Fruit fly (Drosophila melanogaster): Measurements from ENCODE around the gene CG13722.

The CG13722 gene

dm6 chr3L:4521809-4522208, 31.0 kb upstream of the CG13722 start (continued):
- no peak for TF ChIP-seq stwl (tag; optimal IDR thresholded peaks at IDR 0.05)
- no peak for TF ChIP-seq peb (GFP tag; IDR thresholded peaks at IDR 0.05)
- TF ChIP-seq bowl (GFP tag; IDR thresholded peaks at IDR 0.05): peak; percentile 29; the same call in 1 of the 2 replicates
- no peak for TF ChIP-seq Hr51 (GFP tag; optimal IDR thresholded peaks at IDR 0.05)
- TF ChIP-seq lola (GFP tag; optimal IDR thresholded peaks at IDR 0.05): no peak
- TF ChIP-seq CG1603 (tag; optimal IDR thresholded peaks at IDR 0.05): peak; percentile 20
- TF ChIP-seq ssp (GFP tag; IDR thresholded peaks at IDR 0.05): no peak
- peak; percentile 63; the same call in 1 of the 3 replicates for TF ChIP-seq dysf (GFP tag; IDR thresholded peaks at IDR 0.05)
- no peak for TF ChIP-seq Aef1 (GFP tag; IDR thresholded peaks at IDR 0.05)
- no peak for TF ChIP-seq CG31224 (GFP tag; IDR thresholded peaks at IDR 0.05)
- no peak for TF ChIP-seq Oaz (GFP tag; IDR thresholded peaks at IDR 0.05)
- no peak for TF ChIP-seq tin (GFP tag; optimal IDR thresholded peaks at IDR 0.05)
- no peak for TF ChIP-seq CG8290 (GFP tag; optimal IDR thresholded peaks at IDR 0.05)
- TF ChIP-seq CG8290 (tag; optimal IDR thresholded peaks at IDR 0.05): peak in 1 of 2 experiments; percentile 76
- no peak for TF ChIP-seq CG17385 (GFP tag; optimal IDR thresholded peaks at IDR 0.05)
- TF ChIP-seq CG32767 (GFP tag; IDR thresholded peaks at IDR 0.05): no peak
- no peak for TF ChIP-seq Ptx1 (GFP tag; IDR thresholded peaks at IDR 0.05)
- TF ChIP-seq CG8924 (tag; optimal IDR thresholded peaks at IDR 0.05): no peak
- TF ChIP-seq CG10267 (tag; optimal IDR thresholded peaks at IDR 0.05): no peak
- no peak for TF ChIP-seq CG3065 (GFP tag; optimal IDR thresholded peaks at IDR 0.05)
- TF ChIP-seq CG2202 (tag; optimal IDR thresholded peaks at IDR 0.05): no peak
- peak in 1 of 2 experiments; percentile 43 for TF ChIP-seq eve (GFP tag; optimal IDR thresholded peaks at IDR 0.05)
- TF ChIP-seq aop (GFP tag; IDR thresholded peaks at IDR 0.05): no peak
- no peak for TF ChIP-seq Hr3 (GFP tag; optimal IDR thresholded peaks at IDR 0.05)
- TF ChIP-seq gce (GFP tag; IDR thresholded peaks at IDR 0.05): no peak
- TF ChIP-seq CkIIα-i1 (GFP tag; IDR thresholded peaks at IDR 0.05): no peak; the same call in 1 of the 2 replicates
- TF ChIP-seq bsh (GFP tag; optimal IDR thresholded peaks at IDR 0.05): no peak
- TF ChIP-seq CG7357 (GFP tag; IDR thresholded peaks at IDR 0.05): no peak
- peak; percentile 43; the same call in 1 of the 2 replicates for TF ChIP-seq ranshi (GFP tag; IDR thresholded peaks at IDR 0.05)
- peak; percentile 65 for TF ChIP-seq BtbVII (GFP tag; optimal IDR thresholded peaks at IDR 0.05)
- TF ChIP-seq CG6254 (GFP tag; optimal IDR thresholded peaks at IDR 0.05): no peak
- no peak for TF ChIP-seq ERR (GFP tag; optimal IDR thresholded peaks at IDR 0.05)
- no peak for TF ChIP-seq Sin3A (optimal IDR thresholded peaks at IDR 0.05)
- TF ChIP-seq CG2712 (tag; optimal IDR thresholded peaks at IDR 0.05): no peak
- no peak for TF ChIP-seq CG32772 (GFP tag; IDR thresholded peaks at IDR 0.05)
- TF ChIP-seq luna (GFP tag; optimal IDR thresholded peaks at IDR 0.05): peak; percentile 40
- TF ChIP-seq pho (GFP tag; optimal IDR thresholded peaks at IDR 0.05): no peak
- TF ChIP-seq ase (GFP tag; IDR thresholded peaks at IDR 0.05): no peak
- TF ChIP-seq ac (GFP tag; optimal IDR thresholded peaks at IDR 0.05): no peak
- no peak for TF ChIP-seq wek (GFP tag; optimal IDR thresholded peaks at IDR 0.05)
- TF ChIP-seq CG6813 (GFP tag; optimal IDR thresholded peaks at IDR 0.05): peak; percentile 62
- TF ChIP-seq caup (GFP tag; optimal IDR thresholded peaks at IDR 0.05; ENCODE audit: severe bottlenecking): peak; percentile 63
- TF ChIP-seq Lpt (GFP tag; optimal IDR thresholded peaks at IDR 0.05): no peak
- TF ChIP-seq CG14441 (GFP tag; IDR thresholded peaks at IDR 0.05): peak; percentile 34; the same call in 1 of the 2 replicates
- no peak for TF ChIP-seq cad (GFP tag; optimal IDR thresholded peaks at IDR 0.05)
- TF ChIP-seq Sry-δ (GFP tag; optimal IDR thresholded peaks at IDR 0.05): no peak
- no peak for TF ChIP-seq esg (GFP tag; conservative IDR thresholded peaks at IDR 0.05)
- TF ChIP-seq CG11696 (GFP tag; IDR thresholded peaks at IDR 0.05): peak; percentile 54
- TF ChIP-seq CG17328 (GFP tag; IDR thresholded peaks at IDR 0.05): 0 out of 2 replicates have a peak, but pooled peaks have one; percentile 16
- TF ChIP-seq Hr78 (GFP tag; optimal IDR thresholded peaks at IDR 0.05): no peak
- peak; percentile 77 for TF ChIP-seq Atf6 (GFP tag; IDR thresholded peaks at IDR 0.05)
- no peak for TF ChIP-seq slou (GFP tag; optimal IDR thresholded peaks at IDR 0.05)
- TF ChIP-seq Camta (GFP tag; optimal IDR thresholded peaks at IDR 0.05): peak; percentile 58
